Worm (Caenorhabditis elegans): ENCODE results near the gene sru-40.

- TF ChIP-seq ceh-36 (tag; optimal IDR thresholded peaks at IDR 0.05) (no peak), tbx-37 (GFP tag; conservative IDR thresholded peaks at IDR 0.05) (no peak), flt-1 (GFP tag; IDR thresholded peaks at IDR 0.05) (no peak), F13C5.2 (tag; optimal IDR thresholded peaks at IDR 0.05) (no peak), hmg-4 (GFP tag; optimal IDR thresholded peaks at IDR 0.05) (no peak), hmbx-1 (tag; optimal IDR thresholded peaks at IDR 0.05) (no peak), ama-1 (optimal IDR thresholded peaks at IDR 0.05) (no peak), hnd-1 (tag; optimal IDR thresholded peaks at IDR 0.05) (no peak), B0310.2 (tag; optimal IDR thresholded peaks at IDR 0.05) (no peak), tra-4 (tag; optimal IDR thresholded peaks at IDR 0.05) (no peak), ets-7 (tag; optimal IDR thresholded peaks at IDR 0.05) (no peak)
These were observed 7.6 kb upstream of the sru-40 start, which contains the start of gene sru-36 for ce11 chrV:9841376-9841775.
